Worm (Caenorhabditis elegans): ENCODE measurements around the gene act-4.

Gene act-4

DNA sequence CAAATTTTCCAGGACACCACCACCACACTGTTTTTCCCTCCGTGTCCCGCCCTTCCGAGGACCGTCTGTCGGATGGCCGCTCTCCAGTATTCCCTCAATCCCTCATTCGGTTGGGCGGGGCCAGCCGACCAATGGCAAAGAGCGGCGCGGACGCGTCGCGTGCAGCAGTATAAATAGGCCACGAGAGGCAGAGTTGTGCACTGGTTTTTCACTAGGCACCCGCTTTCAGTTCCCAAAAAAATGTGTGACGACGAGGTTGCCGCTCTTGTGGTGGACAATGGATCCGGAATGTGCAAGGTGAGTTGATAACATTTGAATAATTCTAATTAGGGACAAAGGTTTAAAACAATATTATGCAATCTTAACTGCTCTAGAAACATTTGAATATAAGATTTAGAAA is at the start of gene act-4:
TSS of gene act-4 (plus strand) at position 200 of the 400 bp plus-strand sequence.
- TF ChIP-seq hmg-4 (GFP tag; optimal IDR thresholded peaks at IDR 0.05): peak; percentile 23
- TF ChIP-seq hmbx-1 (tag; optimal IDR thresholded peaks at IDR 0.05): no peak
- TF ChIP-seq ama-1 (optimal IDR thresholded peaks at IDR 0.05): no peak
- 0 out of 2 replicates have a peak, but pooled peaks have one; percentile 17 for TF ChIP-seq tbx-11 (GFP tag; IDR thresholded peaks at IDR 0.05)

DNA sequence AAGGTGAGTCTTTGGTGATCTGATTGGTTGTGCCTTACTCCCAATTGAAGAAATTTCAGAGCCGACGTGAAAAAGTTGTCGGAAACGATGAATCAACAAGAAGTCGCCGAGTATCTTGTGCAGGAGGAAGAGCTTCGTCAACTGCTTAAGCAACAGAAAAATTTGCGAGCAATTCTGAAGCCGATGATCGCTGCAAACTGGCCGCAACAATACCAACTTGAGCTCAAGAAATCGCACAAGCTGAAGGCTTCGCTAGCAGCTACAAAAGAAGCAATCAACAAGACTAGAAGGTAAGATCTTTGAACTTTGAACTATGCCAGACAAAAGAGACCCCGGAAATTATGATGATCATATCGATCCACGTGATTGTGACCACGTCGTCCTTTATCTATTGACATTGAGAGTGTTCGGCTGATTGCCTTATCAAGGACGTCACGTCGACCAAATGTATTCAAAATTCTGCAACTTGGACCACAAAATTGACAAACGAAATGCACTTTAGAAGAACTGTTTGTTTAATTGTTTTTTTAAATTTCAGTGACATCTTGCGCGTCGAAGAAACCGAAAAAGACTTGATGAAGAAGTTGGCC is 49.0 kb upstream of the act-4 start:
- no peak for TF ChIP-seq tbx-11 (GFP tag; IDR thresholded peaks at IDR 0.05)
- TF ChIP-seq tra-4 (tag; optimal IDR thresholded peaks at IDR 0.05): no peak
- TF ChIP-seq tbx-37 (GFP tag; conservative IDR thresholded peaks at IDR 0.05): no peak
- no peak for TF ChIP-seq F13C5.2 (tag; optimal IDR thresholded peaks at IDR 0.05)
- no peak for TF ChIP-seq pes-1 (GFP tag; IDR thresholded peaks at IDR 0.05)
- no peak for TF ChIP-seq ets-7 (tag; optimal IDR thresholded peaks at IDR 0.05)
- TF ChIP-seq ceh-36 (tag; optimal IDR thresholded peaks at IDR 0.05): no peak
- TF ChIP-seq sea-1 (GFP tag; conservative IDR thresholded peaks at IDR 0.05): no peak
- TF ChIP-seq B0310.2 (tag; optimal IDR thresholded peaks at IDR 0.05): no peak

DNA sequence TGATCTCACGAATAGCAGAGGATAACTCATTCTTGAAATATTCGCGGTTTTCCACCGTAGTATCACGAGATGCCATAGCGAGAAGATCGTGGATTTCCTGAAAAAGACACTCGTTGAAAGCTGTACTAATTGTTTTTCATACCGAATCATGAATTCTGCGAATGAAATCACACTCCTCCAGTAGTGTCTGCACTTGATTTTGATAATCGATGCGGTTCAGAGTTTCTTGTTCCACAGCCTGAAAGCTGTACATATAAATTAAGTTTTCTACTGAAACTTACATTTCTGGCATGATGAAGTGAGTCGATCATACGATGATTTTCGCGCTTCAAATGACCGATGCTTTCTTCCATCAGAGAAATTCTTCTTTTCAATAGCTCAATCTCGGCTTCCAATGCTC is 46.0 kb upstream of the act-4 start:
- TF ChIP-seq tbx-11 (GFP tag; IDR thresholded peaks at IDR 0.05) (no peak), hmbx-1 (tag; optimal IDR thresholded peaks at IDR 0.05) (no peak), sea-1 (GFP tag; conservative IDR thresholded peaks at IDR 0.05) (no peak), B0310.2 (tag; optimal IDR thresholded peaks at IDR 0.05) (no peak), hnd-1 (tag; optimal IDR thresholded peaks at IDR 0.05) (no peak)

DNA sequence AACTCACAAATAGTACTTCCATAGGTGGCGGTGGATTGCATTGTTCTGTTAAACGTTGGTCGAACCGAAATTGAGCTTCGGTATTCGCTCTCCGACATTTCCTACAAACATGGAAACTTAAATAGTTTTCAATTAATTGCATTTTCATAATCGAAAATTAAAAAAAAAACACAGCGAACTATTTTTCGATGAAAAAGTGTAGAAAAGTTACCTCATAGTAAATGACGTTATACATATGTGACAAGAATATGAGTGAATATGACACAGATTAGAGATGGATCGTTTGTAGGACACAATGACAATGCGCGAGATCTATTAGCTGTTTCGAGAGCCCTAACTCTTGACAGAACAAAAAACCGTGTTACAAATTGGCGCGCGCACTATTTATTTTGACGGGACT is 44.5 kb upstream of the act-4 start, which contains the start of gene ifa-4:
TSS of gene ifa-4 (minus strand) at position 101 of the 400 bp plus-strand sequence.
- TF ChIP-seq ets-7 (tag; optimal IDR thresholded peaks at IDR 0.05) (no peak), flt-1 (GFP tag; IDR thresholded peaks at IDR 0.05) (no peak), F13C5.2 (tag; optimal IDR thresholded peaks at IDR 0.05) (no peak), aly-1 (tag; optimal IDR thresholded peaks at IDR 0.05) (no peak)

DNA sequence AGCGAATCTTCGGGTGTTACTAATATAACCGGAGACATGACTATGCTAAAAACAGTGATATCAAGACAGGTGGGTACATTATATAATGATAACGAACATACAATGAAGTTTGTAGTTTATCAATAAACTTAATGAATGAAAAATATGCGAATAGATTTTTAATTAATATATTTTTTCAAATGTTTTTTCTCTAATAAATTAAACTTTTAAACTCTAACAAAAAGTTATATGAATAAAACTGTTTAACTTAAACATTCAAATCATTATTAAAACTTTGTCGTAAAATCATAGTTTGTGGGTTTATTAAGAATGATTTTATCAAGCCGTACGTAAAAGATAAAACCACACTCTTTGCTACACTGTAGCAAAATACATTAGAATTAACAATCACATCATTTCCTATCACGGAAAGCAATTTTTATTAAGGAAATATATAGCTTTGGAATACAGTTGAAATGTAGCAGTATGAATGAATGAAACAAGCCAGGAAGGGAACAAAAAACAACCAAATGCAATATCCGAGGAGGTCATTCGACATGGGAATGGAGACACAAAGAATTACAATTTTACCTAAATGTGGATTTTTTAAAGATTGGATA is 39.4 kb upstream of the act-4 start, which contains the start of gene K05B2.4:
TSS of gene K05B2.4 (minus strand) at position 51 of the 599 bp plus-strand sequence.
- TF ChIP-seq tra-4 (tag; optimal IDR thresholded peaks at IDR 0.05) (no peak), hnd-1 (tag; optimal IDR thresholded peaks at IDR 0.05) (no peak), F13C5.2 (tag; optimal IDR thresholded peaks at IDR 0.05) (no peak), sea-1 (GFP tag; conservative IDR thresholded peaks at IDR 0.05) (no peak), hmbx-1 (tag; optimal IDR thresholded peaks at IDR 0.05) (no peak), scrt-1 (GFP tag; IDR thresholded peaks at IDR 0.05) (no peak), B0310.2 (tag; optimal IDR thresholded peaks at IDR 0.05) (no peak), flt-1 (GFP tag; IDR thresholded peaks at IDR 0.05) (no peak), aly-1 (tag; optimal IDR thresholded peaks at IDR 0.05) (no peak), ceh-13 (GFP tag; optimal IDR thresholded peaks at IDR 0.05) (no peak), ama-1 (optimal IDR thresholded peaks at IDR 0.05) (no peak), ets-7 (tag; optimal IDR thresholded peaks at IDR 0.05) (no peak), pes-1 (GFP tag; IDR thresholded peaks at IDR 0.05) (no peak), ceh-36 (tag; optimal IDR thresholded peaks at IDR 0.05) (no peak), hmg-4 (GFP tag; optimal IDR thresholded peaks at IDR 0.05) (no peak), tbx-37 (GFP tag; conservative IDR thresholded peaks at IDR 0.05) (no peak), tbx-11 (GFP tag; IDR thresholded peaks at IDR 0.05) (no peak)

DNA sequence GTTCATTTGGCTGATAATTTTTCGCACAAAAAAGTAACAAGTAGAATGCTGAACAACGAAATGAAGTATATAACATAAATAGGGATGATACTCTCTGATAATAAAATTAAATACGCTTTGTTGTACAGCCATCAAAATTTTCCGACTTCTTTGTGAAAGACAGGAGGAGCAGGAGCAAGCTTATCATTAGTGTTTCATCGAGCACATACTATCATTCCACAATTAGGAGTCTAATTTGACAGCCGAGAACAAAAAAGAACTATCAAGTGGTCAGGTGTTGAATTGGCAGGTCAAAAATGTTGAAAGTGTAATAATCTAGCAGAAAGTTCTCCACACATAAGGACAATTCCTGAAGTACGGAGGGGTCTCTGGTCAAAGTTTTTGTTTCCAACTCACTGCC is 32.3 kb upstream of the act-4 start:
- TF ChIP-seq B0310.2 (tag; optimal IDR thresholded peaks at IDR 0.05) (no peak), F13C5.2 (tag; optimal IDR thresholded peaks at IDR 0.05) (no peak), ceh-36 (tag; optimal IDR thresholded peaks at IDR 0.05) (no peak), ceh-13 (GFP tag; optimal IDR thresholded peaks at IDR 0.05) (no peak), hmbx-1 (tag; optimal IDR thresholded peaks at IDR 0.05) (no peak), hmg-4 (GFP tag; optimal IDR thresholded peaks at IDR 0.05) (no peak), tbx-37 (GFP tag; conservative IDR thresholded peaks at IDR 0.05) (no peak)

DNA sequence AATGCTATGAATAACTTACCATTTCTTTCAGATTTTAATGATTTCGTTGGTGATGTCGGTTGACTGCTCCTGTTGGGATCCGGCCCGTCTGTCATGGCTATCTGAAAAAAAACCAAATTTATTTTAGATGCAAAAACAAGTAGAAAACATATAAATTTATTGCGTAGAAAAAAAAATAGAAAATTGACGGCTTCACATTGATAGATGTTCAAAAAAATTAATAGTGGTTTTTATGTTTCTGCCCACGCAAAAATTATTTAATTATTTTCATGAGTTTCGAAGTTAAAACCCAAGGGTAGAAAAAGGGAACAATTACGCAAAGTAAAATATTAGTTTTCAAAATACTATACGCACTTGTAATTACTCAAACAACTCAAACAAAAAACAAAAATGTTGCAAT is 30.8 kb upstream of the act-4 start, which contains the start of gene mct-4:
TSS of gene mct-4 (minus strand) at position 101 of the 400 bp plus-strand sequence.
- TF ChIP-seq ceh-13 (GFP tag; optimal IDR thresholded peaks at IDR 0.05) (no peak), hnd-1 (tag; optimal IDR thresholded peaks at IDR 0.05) (no peak)

DNA sequence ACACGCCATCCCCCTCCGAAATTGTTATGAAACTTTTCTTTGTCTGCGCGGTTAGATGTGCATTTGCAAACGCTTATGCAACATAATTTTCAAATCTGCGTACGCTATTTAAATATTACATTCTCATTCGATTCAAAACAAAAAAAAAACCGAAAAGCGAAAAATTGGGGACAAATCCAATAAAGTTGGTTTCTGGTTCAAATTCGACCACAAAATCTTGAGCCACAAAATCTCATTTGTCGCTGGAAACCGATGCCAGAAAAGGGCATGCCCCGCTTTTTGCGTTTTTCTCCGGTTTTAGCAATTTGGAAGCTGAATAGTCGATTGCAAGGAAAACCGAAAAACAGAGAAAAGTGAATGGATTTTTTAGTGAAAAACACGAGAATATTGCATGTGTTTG is 28.4 kb upstream of the act-4 start:
- TF ChIP-seq scrt-1 (GFP tag; IDR thresholded peaks at IDR 0.05) (no peak), flt-1 (GFP tag; IDR thresholded peaks at IDR 0.05) (no peak), hnd-1 (tag; optimal IDR thresholded peaks at IDR 0.05) (no peak), tra-4 (tag; optimal IDR thresholded peaks at IDR 0.05) (no peak), ets-7 (tag; optimal IDR thresholded peaks at IDR 0.05) (no peak), tbx-37 (GFP tag; conservative IDR thresholded peaks at IDR 0.05) (no peak), sea-1 (GFP tag; conservative IDR thresholded peaks at IDR 0.05) (no peak), ceh-36 (tag; optimal IDR thresholded peaks at IDR 0.05) (no peak), B0310.2 (tag; optimal IDR thresholded peaks at IDR 0.05) (no peak), ceh-13 (GFP tag; optimal IDR thresholded peaks at IDR 0.05) (no peak), hmg-4 (GFP tag; optimal IDR thresholded peaks at IDR 0.05) (no peak), pes-1 (GFP tag; IDR thresholded peaks at IDR 0.05) (no peak), tbx-11 (GFP tag; IDR thresholded peaks at IDR 0.05) (no peak), ama-1 (optimal IDR thresholded peaks at IDR 0.05) (no peak), aly-1 (tag; optimal IDR thresholded peaks at IDR 0.05) (no peak), hmbx-1 (tag; optimal IDR thresholded peaks at IDR 0.05) (no peak), F13C5.2 (tag; optimal IDR thresholded peaks at IDR 0.05) (no peak)
